Worm (Caenorhabditis elegans): ENCODE results near the gene Y62H9A.16.
A peak's percentile ranks its signal among the peaks of the same experiment; 100 is the strongest.

Gene Y62H9A.16

ce11 chrX:11965163-11965562 is 47.1 kb downstream of the Y62H9A.16 start:
- TF ChIP-seq ztf-4 (tag; optimal IDR thresholded peaks at IDR 0.05) = no peak
- peak; percentile 3 for TF ChIP-seq nhr-23 (tag; optimal IDR thresholded peaks at IDR 0.05)
- TF ChIP-seq nhr-11 (tag; optimal IDR thresholded peaks at IDR 0.05) = no peak

ce11 chrX:11965663-11966304 is 47.7 kb downstream of the Y62H9A.16 start, which contains the start of gene sams-1:
TSS of gene sams-1 (plus strand) at chrX:11965962.
- TF ChIP-seq elt-1 (tag; optimal IDR thresholded peaks at IDR 0.05) (peak; percentile 76), pha-4 (tag; optimal IDR thresholded peaks at IDR 0.05) (no peak), skn-1 (tag; optimal IDR thresholded peaks at IDR 0.05) (no peak), nhr-12 (tag; optimal IDR thresholded peaks at IDR 0.05) (no peak), nhr-76 (tag; optimal IDR thresholded peaks at IDR 0.05) (no peak), nfya-1 (tag; optimal IDR thresholded peaks at IDR 0.05; ENCODE audit: insufficient read depth) (peak; percentile 5), elt-2 (tag; optimal IDR thresholded peaks at IDR 0.05) (peak; percentile 75), egl-5 (tag; optimal IDR thresholded peaks at IDR 0.05) (no peak), egl-27 (tag; optimal IDR thresholded peaks at IDR 0.05) (no peak), jun-1 (tag; optimal IDR thresholded peaks at IDR 0.05) (no peak), ztf-4 (tag; optimal IDR thresholded peaks at IDR 0.05) (no peak), aly-2 (tag; optimal IDR thresholded peaks at IDR 0.05) (no peak), nhr-28 (tag; optimal IDR thresholded peaks at IDR 0.05) (no peak), lin-39 (tag; optimal IDR thresholded peaks at IDR 0.05) (no peak), lsy-12 (tag; optimal IDR thresholded peaks at IDR 0.05) (no peak), hmg-11 (tag; optimal IDR thresholded peaks at IDR 0.05) (no peak), ceh-28 (tag; optimal IDR thresholded peaks at IDR 0.05) (no peak), eor-1 (tag; optimal IDR thresholded peaks at IDR 0.05) (no peak), ceh-9 (tag; optimal IDR thresholded peaks at IDR 0.05) (no peak), unc-39 (tag; optimal IDR thresholded peaks at IDR 0.05) (no peak), ceh-82 (tag; optimal IDR thresholded peaks at IDR 0.05) (no peak), lin-15B (tag; optimal IDR thresholded peaks at IDR 0.05) (no peak), nhr-43 (tag; optimal IDR thresholded peaks at IDR 0.05; ENCODE audit: poor library complexity, severe bottlenecking) (peak; percentile 32), pqm-1 (tag; optimal IDR thresholded peaks at IDR 0.05) (peak; percentile 39), mdl-1 (tag; optimal IDR thresholded peaks at IDR 0.05) (no peak), fkh-10 (GFP tag; optimal IDR thresholded peaks at IDR 0.05) (no peak), zag-1 (tag; optimal IDR thresholded peaks at IDR 0.05) (no peak), mml-1 (tag; optimal IDR thresholded peaks at IDR 0.05) (no peak), ceh-16 (tag; optimal IDR thresholded peaks at IDR 0.05) (no peak), tbx-2 (tag; optimal IDR thresholded peaks at IDR 0.05) (no peak), nhr-67 (tag; optimal IDR thresholded peaks at IDR 0.05) (no peak), nhr-237 (tag; optimal IDR thresholded peaks at IDR 0.05) (no peak), nhr-25 (tag; optimal IDR thresholded peaks at IDR 0.05) (peak; percentile 11), elt-3 (tag; optimal IDR thresholded peaks at IDR 0.05) (peak in 1 of 3 experiments; percentile 29), snpc-4 (tag; optimal IDR thresholded peaks at IDR 0.05) (no peak), ztf-11 (tag; optimal IDR thresholded peaks at IDR 0.05) (no peak), R02D3.7 (tag; optimal IDR thresholded peaks at IDR 0.05) (no peak), ZK546.5 (tag; optimal IDR thresholded peaks at IDR 0.05) (no peak), ama-1 (optimal IDR thresholded peaks at IDR 0.05) (peak; percentile 59), daf-12 (tag; optimal IDR thresholded peaks at IDR 0.05) (no peak), fos-1 (tag; optimal IDR thresholded peaks at IDR 0.05) (no peak), nhr-23 (tag; optimal IDR thresholded peaks at IDR 0.05) (peak; percentile 17)

- TF ChIP-seq lin-39 (tag; optimal IDR thresholded peaks at IDR 0.05) (no peak), unc-62 (GFP tag; optimal IDR thresholded peaks at IDR 0.05) (no peak), nhr-77 (tag; optimal IDR thresholded peaks at IDR 0.05) (no peak), elt-1 (tag; optimal IDR thresholded peaks at IDR 0.05) (no peak), ZK546.5 (tag; optimal IDR thresholded peaks at IDR 0.05) (no peak), pha-4 (tag; optimal IDR thresholded peaks at IDR 0.05) (no peak), nfya-1 (tag; optimal IDR thresholded peaks at IDR 0.05; ENCODE audit: insufficient read depth) (no peak), ceh-28 (tag; optimal IDR thresholded peaks at IDR 0.05) (no peak), mml-1 (tag; optimal IDR thresholded peaks at IDR 0.05) (no peak), egl-27 (tag; optimal IDR thresholded peaks at IDR 0.05) (no peak), mdl-1 (tag; optimal IDR thresholded peaks at IDR 0.05) (no peak), ceh-16 (tag; optimal IDR thresholded peaks at IDR 0.05) (no peak)
Observed at ce11 chrX:11967034-11967433, 48.9 kb downstream of the Y62H9A.16 start.

Data from whole organism, L3 larva.